Worm (Caenorhabditis elegans): ENCODE results near the gene srlf-31.

The srlf-31 gene

ce11 chrIV:11913295-11913940 lies 9.6 kb downstream of the srlf-31 start:
- TF ChIP-seq aly-2 (tag; optimal IDR thresholded peaks at IDR 0.05) = peak; percentile 39
- no peak for TF ChIP-seq fos-1 (tag; optimal IDR thresholded peaks at IDR 0.05)
- TF ChIP-seq elt-2 (tag; optimal IDR thresholded peaks at IDR 0.05) = peak; percentile 44
- peak; percentile 25 for TF ChIP-seq pqm-1 (tag; optimal IDR thresholded peaks at IDR 0.05)
- TF ChIP-seq nhr-77 (tag; optimal IDR thresholded peaks at IDR 0.05) = no peak

DNA sequence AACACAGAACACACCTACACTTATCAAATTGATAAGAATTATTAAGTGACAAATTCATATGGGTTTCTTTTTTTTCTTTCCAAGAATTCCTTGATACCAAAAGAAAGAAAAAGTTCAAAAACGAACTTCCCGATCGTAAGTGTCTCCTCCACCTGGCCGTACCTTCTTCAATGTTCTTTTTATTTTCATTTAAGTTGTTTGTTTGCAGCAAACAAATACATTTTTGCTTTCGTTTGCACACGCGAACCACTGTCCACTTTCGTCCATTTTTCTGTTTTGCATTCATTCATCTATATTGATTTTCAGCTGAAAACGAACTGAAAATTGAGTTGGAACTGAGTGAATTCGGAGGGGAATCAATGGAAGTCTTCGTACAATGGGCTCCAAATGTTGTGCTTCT lies 11.3 kb downstream of the srlf-31 start, which contains the start of gene VZK822L.2:
Gene VZK822L.2, plus strand, starts transcription at position 301 of the 400 bp plus-strand sequence.
- peak; percentile 43 for TF ChIP-seq elt-2 (tag; optimal IDR thresholded peaks at IDR 0.05)
- TF ChIP-seq ztf-11 (tag; optimal IDR thresholded peaks at IDR 0.05) = no peak
- no peak for TF ChIP-seq egl-27 (tag; optimal IDR thresholded peaks at IDR 0.05)
- TF ChIP-seq pqm-1 (tag; optimal IDR thresholded peaks at IDR 0.05) = peak; percentile 39

DNA sequence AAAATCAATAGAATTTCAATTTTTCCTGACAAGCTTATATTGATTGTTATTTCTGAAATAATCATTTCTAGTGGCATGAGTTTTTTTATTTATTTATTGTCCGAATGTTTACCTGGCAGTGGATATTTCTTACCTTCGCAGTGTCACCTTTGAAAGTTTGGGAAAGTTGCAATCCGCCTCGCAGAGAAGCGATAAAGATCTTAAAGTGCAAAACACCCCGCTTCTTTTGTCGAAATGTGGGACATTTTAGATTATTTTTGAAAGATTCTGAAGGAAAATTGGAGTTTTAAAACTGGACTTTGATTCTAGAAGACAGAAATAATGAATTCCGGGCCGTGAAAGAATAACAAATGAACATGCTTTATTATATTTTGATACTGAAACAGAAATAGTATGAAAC lies 14.2 kb downstream of the srlf-31 start:
- TF ChIP-seq nhr-23 (tag; optimal IDR thresholded peaks at IDR 0.05) = peak; percentile 49
- TF ChIP-seq elt-1 (tag; optimal IDR thresholded peaks at IDR 0.05) = peak; percentile 24
- no peak for TF ChIP-seq nhr-28 (tag; optimal IDR thresholded peaks at IDR 0.05)

- TF ChIP-seq elt-1 (tag; optimal IDR thresholded peaks at IDR 0.05) = peak; percentile 70
- TF ChIP-seq nhr-67 (tag; optimal IDR thresholded peaks at IDR 0.05) = no peak
- peak; percentile 61 for TF ChIP-seq nhr-43 (tag; optimal IDR thresholded peaks at IDR 0.05; ENCODE audit: poor library complexity, severe bottlenecking)
- no peak for TF ChIP-seq lin-39 (tag; optimal IDR thresholded peaks at IDR 0.05)
- TF ChIP-seq unc-62 (GFP tag; optimal IDR thresholded peaks at IDR 0.05) = no peak
- TF ChIP-seq elt-3 (tag; optimal IDR thresholded peaks at IDR 0.05) = no peak
- TF ChIP-seq elt-2 (tag; optimal IDR thresholded peaks at IDR 0.05) = no peak
- no peak for TF ChIP-seq lin-15B (tag; optimal IDR thresholded peaks at IDR 0.05)
- no peak for TF ChIP-seq egl-5 (tag; optimal IDR thresholded peaks at IDR 0.05)
- no peak for TF ChIP-seq fos-1 (tag; optimal IDR thresholded peaks at IDR 0.05)
Measured at ce11 chrIV:11903676-11904075, 19.3 kb downstream of the srlf-31 start.

- TF ChIP-seq nhr-25 (tag; optimal IDR thresholded peaks at IDR 0.05) (peak; percentile 6), nhr-23 (tag; optimal IDR thresholded peaks at IDR 0.05) (peak; percentile 20), nfya-1 (tag; optimal IDR thresholded peaks at IDR 0.05; ENCODE audit: insufficient read depth) (peak; percentile 2), nhr-43 (tag; optimal IDR thresholded peaks at IDR 0.05; ENCODE audit: poor library complexity, severe bottlenecking) (peak; percentile 82), jun-1 (tag; optimal IDR thresholded peaks at IDR 0.05) (no peak), nhr-77 (tag; optimal IDR thresholded peaks at IDR 0.05) (no peak)
Measured at ce11 chrIV:11902832-11903231, 20.1 kb downstream of the srlf-31 start.

DNA sequence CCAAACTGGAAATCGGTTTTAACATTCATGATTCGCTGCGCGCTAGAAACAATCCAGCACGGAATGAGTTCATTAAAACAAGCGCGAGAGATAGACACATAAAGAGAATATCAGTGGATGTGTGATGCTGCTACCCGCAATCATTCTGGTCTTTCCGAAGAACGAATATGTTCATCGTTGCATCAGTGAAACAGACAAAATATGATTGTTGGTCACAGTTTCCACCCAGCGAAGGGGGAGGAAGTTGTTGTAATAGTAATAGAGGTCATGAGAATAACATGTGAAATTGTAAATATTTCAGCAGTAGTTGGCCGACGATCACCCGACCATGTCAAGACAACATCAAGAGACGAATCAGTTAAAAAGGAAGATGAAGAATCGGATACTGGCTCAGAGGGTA lies 21.8 kb downstream of the srlf-31 start:
- TF ChIP-seq fkh-10 (GFP tag; optimal IDR thresholded peaks at IDR 0.05) (no peak), zag-1 (tag; optimal IDR thresholded peaks at IDR 0.05) (no peak), nhr-25 (tag; optimal IDR thresholded peaks at IDR 0.05) (peak; percentile 41), elt-3 (tag; optimal IDR thresholded peaks at IDR 0.05) (peak in 1 of 3 experiments; percentile 55), nhr-43 (tag; optimal IDR thresholded peaks at IDR 0.05; ENCODE audit: poor library complexity, severe bottlenecking) (peak; percentile 94), ceh-9 (tag; optimal IDR thresholded peaks at IDR 0.05) (no peak), nhr-23 (tag; optimal IDR thresholded peaks at IDR 0.05) (peak; percentile 36), nhr-237 (tag; optimal IDR thresholded peaks at IDR 0.05) (no peak)

ce11 chrIV:11900399-11900798 lies 22.6 kb downstream of the srlf-31 start:
- TF ChIP-seq R02D3.7 (tag; optimal IDR thresholded peaks at IDR 0.05) (no peak), mml-1 (tag; optimal IDR thresholded peaks at IDR 0.05) (no peak), nhr-43 (tag; optimal IDR thresholded peaks at IDR 0.05; ENCODE audit: poor library complexity, severe bottlenecking) (peak; percentile 78), lin-15B (tag; optimal IDR thresholded peaks at IDR 0.05) (no peak), nhr-67 (tag; optimal IDR thresholded peaks at IDR 0.05) (no peak), pha-4 (tag; optimal IDR thresholded peaks at IDR 0.05) (no peak), nhr-11 (tag; optimal IDR thresholded peaks at IDR 0.05) (no peak), egl-27 (tag; optimal IDR thresholded peaks at IDR 0.05) (no peak), elt-1 (tag; optimal IDR thresholded peaks at IDR 0.05) (peak; percentile 94), nhr-23 (tag; optimal IDR thresholded peaks at IDR 0.05) (peak; percentile 64), ceh-16 (tag; optimal IDR thresholded peaks at IDR 0.05) (no peak), sea-2 (GFP tag; optimal IDR thresholded peaks at IDR 0.05) (no peak), jun-1 (tag; optimal IDR thresholded peaks at IDR 0.05) (no peak), elt-2 (tag; optimal IDR thresholded peaks at IDR 0.05) (no peak)
